Worm (Caenorhabditis elegans) whole organism, late embryonic: ENCODE results near the gene syx-6.

ENCODE experiments used
- C08G9.2 ChIP-seq: sonication (generic microtip); optimal IDR thresholded peaks from 2 replicates; lab custom pipeline; 2016; ENCODE audit warnings: mild to moderate bottlenecking, missing genetic modification characterization, moderate library complexity, missing compliant biosample characterization
- ceh-24 ChIP-seq: sonication (generic microtip); optimal IDR thresholded peaks from 2 replicates; lab custom pipeline; 2016; ENCODE audit warnings: mild to moderate bottlenecking, missing genetic modification characterization, missing compliant biosample characterization
- ceh-30 ChIP-seq: fragments of 150-350 bp; optimal IDR thresholded peaks from 2 replicates; lab custom pipeline; 2014; ENCODE audit warnings: missing biosample characterization, missing genetic modification characterization
- ceh-34 ChIP-seq: sonication (generic microtip); optimal IDR thresholded peaks from 2 replicates; lab custom pipeline; 2016; ENCODE audit warnings: mild to moderate bottlenecking, missing genetic modification characterization, missing compliant biosample characterization
- fkh-10 ChIP-seq: fragments of 150-350 bp; optimal IDR thresholded peaks from 2 replicates; lab custom pipeline; 2014; ENCODE audit warnings: missing biosample characterization, missing genetic modification reagents, missing genetic modification characterization
- nfya-1 ChIP-seq: sonication (generic microtip); optimal IDR thresholded peaks from 2 replicates; lab custom pipeline; 2017; ENCODE audit warnings: missing genetic modification characterization, mild to moderate bottlenecking, missing compliant biosample characterization, antibody characterized with exemption, moderate library complexity
- sox-4 ChIP-seq: sonication (generic microtip); optimal IDR thresholded peaks from 2 replicates; lab custom pipeline; 2017; ENCODE audit warnings: mild to moderate bottlenecking, missing genetic modification characterization, inconsistent platforms, missing compliant biosample characterization
- unc-3 ChIP-seq, 2 experiments: fragments of 200-800 bp in 1 of 2; sonication (Bioruptor generic) in 1 of 2; sonication (generic microtip) in 1 of 2; conservative IDR thresholded peaks in 1 of 2; optimal IDR thresholded peaks in 1 of 2; 2 replicates each; pipeline versions ENCODE4 v1.3.6 to Lab custom; 2016 to 2022; ENCODE audit warnings: missing compliant biosample characterization in 2 of 2, missing genetic modification characterization in 2 of 2, missing genetic modification reagents in 1 of 2
- ztf-16 ChIP-seq: sonication (generic microtip); optimal IDR thresholded peaks from 2 replicates; lab custom pipeline; 2017; ENCODE audit warnings: missing genetic modification characterization, missing compliant biosample characterization

DNA sequence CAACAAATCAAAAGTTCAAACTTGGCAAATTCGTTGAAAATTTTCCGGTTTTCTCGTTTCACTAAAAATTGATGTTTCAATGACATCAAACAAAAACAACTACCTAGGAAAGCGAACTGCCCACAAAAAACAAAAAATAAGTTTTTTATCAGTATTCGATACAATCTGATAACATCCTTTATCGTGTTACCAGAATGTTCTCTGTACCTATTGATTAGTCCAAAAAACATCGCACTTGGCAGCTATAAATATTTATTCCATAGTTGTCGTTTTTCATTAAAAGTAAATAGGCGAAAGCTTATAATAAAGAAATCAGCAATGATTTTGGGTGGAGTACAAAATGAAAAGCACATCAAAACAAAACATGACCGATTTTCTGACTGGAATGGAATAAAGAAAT lies 47.1 kb upstream of the syx-6 start:
- TF ChIP-seq fkh-10 (GFP tag; lab: Kevin White, UChicago): no peak
- TF ChIP-seq nfya-1: no peak
- no peak for TF ChIP-seq ceh-30 (tag; lab: Kevin White, UChicago)
- no peak for TF ChIP-seq unc-3 (GFP tag; conservative IDR thresholded peaks at IDR 0.05; lab: Robert Waterston, UW)
- no peak for TF ChIP-seq unc-3 (tag; optimal IDR thresholded peaks at IDR 0.05; lab: Kevin White, UChicago)
- no peak for TF ChIP-seq ceh-24
- TF ChIP-seq ceh-34 (tag; lab: Kevin White, UChicago): no peak
- no peak for TF ChIP-seq sox-4 (tag; lab: Kevin White, UChicago)
- TF ChIP-seq C08G9.2 (tag; lab: Kevin White, UChicago): no peak
- TF ChIP-seq ztf-16: no peak
